Worm (Caenorhabditis elegans): ENCODE data around the gene ify-1.
"Not testable (repeated sequence)": the region's sequence is repeated elsewhere in the genome, so short reads cannot be mapped to it uniquely, and the experiment has no call there.

ify-1 gene

ce11 chrII:5099034-5099433 lies 44.1 kb upstream of the ify-1 start:
- TF ChIP-seq nfya-1 (tag; optimal IDR thresholded peaks at IDR 0.05) (peak; percentile 77), hlh-15 (tag; optimal IDR thresholded peaks at IDR 0.05) (no peak)

- TF ChIP-seq ceh-45 (GFP tag; IDR thresholded peaks at IDR 0.05) (peak; percentile 92), sox-2 (GFP tag; IDR thresholded peaks at IDR 0.05) (peak; percentile 96), unc-3 (GFP tag; conservative IDR thresholded peaks at IDR 0.05) (peak; percentile 88), hlh-13 (GFP tag; optimal IDR thresholded peaks at IDR 0.05) (peak; percentile 40)
- not testable (repeated sequence) for TF ChIP-seq unc-3 (tag; optimal IDR thresholded peaks at IDR 0.05)
Measured at ce11 chrII:5097463-5097862, 42.5 kb upstream of the ify-1 start.

- TF ChIP-seq ceh-14 (tag; optimal IDR thresholded peaks at IDR 0.05) (no peak), sdc-2 (tag; optimal IDR thresholded peaks at IDR 0.05) (no peak), nhr-232 (tag; optimal IDR thresholded peaks at IDR 0.05) (no peak), fkh-10 (GFP tag; optimal IDR thresholded peaks at IDR 0.05) (no peak), ref-2 (tag; optimal IDR thresholded peaks at IDR 0.05) (no peak), pha-4 (tag; optimal IDR thresholded peaks at IDR 0.05) (no peak), ceh-45 (GFP tag; IDR thresholded peaks at IDR 0.05) (no peak), lim-6 (tag; optimal IDR thresholded peaks at IDR 0.05) (no peak), unc-3 (GFP tag; conservative IDR thresholded peaks at IDR 0.05) (no peak), unc-3 (tag; optimal IDR thresholded peaks at IDR 0.05) (no peak), syd-9 (tag; optimal IDR thresholded peaks at IDR 0.05) (no peak), hlh-8 (tag; optimal IDR thresholded peaks at IDR 0.05) (no peak), pat-9 (tag; optimal IDR thresholded peaks at IDR 0.05) (no peak), ceh-24 (tag; optimal IDR thresholded peaks at IDR 0.05) (no peak), dmd-4 (tag; optimal IDR thresholded peaks at IDR 0.05; ENCODE audit: borderline replicate concordance) (no peak), ceh-2 (tag; optimal IDR thresholded peaks at IDR 0.05) (no peak), lin-11 (tag; optimal IDR thresholded peaks at IDR 0.05) (no peak)
Measured at ce11 chrII:5093945-5094344, 39.0 kb upstream of the ify-1 start, which contains the start of gene C04G6.13. C04G6.13 (plus strand) TSS chrII:5094245.

- TF ChIP-seq pax-1 (tag; optimal IDR thresholded peaks at IDR 0.05) (peak; percentile 42), ceh-31 (tag; optimal IDR thresholded peaks at IDR 0.05) (peak; percentile 56), ceh-19 (GFP tag; optimal IDR thresholded peaks at IDR 0.05) (peak; percentile 23), K09A11.1 (tag; optimal IDR thresholded peaks at IDR 0.05; ENCODE audit: insufficient read depth) (no peak), madf-2 (tag; optimal IDR thresholded peaks at IDR 0.05) (no peak), nfya-1 (tag; optimal IDR thresholded peaks at IDR 0.05) (peak; percentile 49), ets-4 (tag; optimal IDR thresholded peaks at IDR 0.05) (no peak), tbx-7 (tag; optimal IDR thresholded peaks at IDR 0.05) (no peak), ceh-48 (tag; optimal IDR thresholded peaks at IDR 0.05) (peak; percentile 35), lin-11 (tag; optimal IDR thresholded peaks at IDR 0.05) (no peak), tbx-2 (tag; optimal IDR thresholded peaks at IDR 0.05) (peak; percentile 63), pha-2 (tag; optimal IDR thresholded peaks at IDR 0.05) (peak; percentile 57), pha-4 (tag; optimal IDR thresholded peaks at IDR 0.05) (peak; percentile 44), unc-42 (tag; optimal IDR thresholded peaks at IDR 0.05) (peak; percentile 36), dve-1 (tag; optimal IDR thresholded peaks at IDR 0.05) (peak; percentile 32), rnt-1 (tag; optimal IDR thresholded peaks at IDR 0.05) (peak; percentile 3)
Measured at ce11 chrII:5092362-5093281, 37.6 kb upstream of the ify-1 start, which contains the start of gene C04G6.2. C04G6.2 (plus strand) TSS chrII:5093231.
